Worm (Caenorhabditis elegans) whole organism, L1 larva: ENCODE data around the gene nhr-125.
"Not testable (repeated sequence)": the region's sequence is repeated elsewhere in the genome, so short reads cannot be mapped to it uniquely, and the experiment has no call there.

Experiments used
- C34B4.2 ChIP-seq: sonication (generic microtip); optimal IDR thresholded peaks from 2 replicates; lab custom pipeline; 2017; ENCODE audit warnings: mild to moderate bottlenecking, missing genetic modification characterization, missing compliant biosample characterization
- F16B12.6 ChIP-seq: fragments of 150-350 bp; optimal IDR thresholded peaks from 2 replicates; lab custom pipeline; 2014; ENCODE audit warnings: missing biosample characterization, missing genetic modification characterization
- Y116A8C.19 ChIP-seq: sonication (generic microtip); optimal IDR thresholded peaks from 2 replicates; lab custom pipeline; 2016; ENCODE audit warnings: missing compliant biosample characterization, missing genetic modification characterization, borderline replicate concordance
- aha-1 ChIP-seq: fragments of 150-350 bp; optimal IDR thresholded peaks from 2 replicates; lab custom pipeline; 2014; ENCODE audit warnings: missing biosample characterization, missing genetic modification characterization
- alr-1 ChIP-seq: fragments of 200-800 bp; sonication (Bioruptor generic); optimal IDR thresholded peaks from 2 replicates; lab custom pipeline; 2018; ENCODE audit warnings: borderline replicate concordance, mild to moderate bottlenecking, missing genetic modification characterization, missing compliant biosample characterization
- blmp-1 ChIP-seq: fragments of 150-350 bp; optimal IDR thresholded peaks from 2 replicates; lab custom pipeline; 2014; ENCODE audit warnings: missing biosample characterization, missing genetic modification characterization
- ceh-88 ChIP-seq: fragments of 200-800 bp; sonication (Bioruptor generic); IDR thresholded peaks from 2 replicates; pipeline ENCODE4 v1.3.6; 2022; ENCODE audit warnings: missing genetic modification characterization, missing compliant biosample characterization
- ceh-90 ChIP-seq: sonication (generic microtip); optimal IDR thresholded peaks from 2 replicates; lab custom pipeline; 2016; ENCODE audit warnings: missing genetic modification characterization, missing compliant biosample characterization
- efl-1 ChIP-seq, 4 experiments: fragments of 150-350 bp; optimal IDR thresholded peaks in 3 of 4; peaks in 1 of 4; 1 replicate in 1 of 4; 2 replicates in 3 of 4; lab custom pipeline; 2014; ENCODE audit warnings: missing biosample characterization in 2 of 4, missing genetic modification characterization in 2 of 4, missing genetic modification reagents in 2 of 4
- fkh-4 ChIP-seq: sonication (generic microtip); optimal IDR thresholded peaks from 2 replicates; lab custom pipeline; 2016; ENCODE audit warnings: missing compliant biosample characterization, missing genetic modification characterization, borderline replicate concordance
- grh-1 ChIP-seq: fragments of 200-800 bp; sonication (Bioruptor generic); IDR thresholded peaks from 2 replicates; pipeline ENCODE4 v1.3.6; 2022; ENCODE audit warnings: missing genetic modification reagents, missing genetic modification characterization, missing compliant biosample characterization
- irx-1 ChIP-seq: sonication (generic microtip); optimal IDR thresholded peaks from 2 replicates; lab custom pipeline; 2016; ENCODE audit warnings: missing genetic modification characterization, missing compliant biosample characterization
- jun-1 ChIP-seq: fragments of 150-350 bp; optimal IDR thresholded peaks from 2 replicates; lab custom pipeline; 2014; ENCODE audit warnings: missing biosample characterization, missing genetic modification reagents, missing genetic modification characterization
- lin-15B ChIP-seq: fragments of 150-350 bp; sonication (generic microtip); optimal IDR thresholded peaks from 3 replicates; lab custom pipeline; 2014; ENCODE audit warnings: missing biosample characterization, missing genetic modification characterization
- lin-35 ChIP-seq, 2 experiments: fragments of 150-350 bp; optimal IDR thresholded peaks; 2 replicates each; lab custom pipeline; 2014; ENCODE audit warnings: missing biosample characterization in 2 of 2, missing genetic modification characterization in 2 of 2, missing genetic modification reagents in 2 of 2
- lin-39 ChIP-seq: fragments of 150-350 bp; optimal IDR thresholded peaks from 2 replicates; lab custom pipeline; 2014; ENCODE audit warnings: missing biosample characterization, missing genetic modification reagents, missing genetic modification characterization
- lir-3 ChIP-seq: sonication (generic microtip); optimal IDR thresholded peaks from 2 replicates; lab custom pipeline; 2016; ENCODE audit warnings: mild to moderate bottlenecking, missing genetic modification characterization, moderate library complexity, missing compliant biosample characterization; ENCODE audit not compliant: poor library complexity
- mef-2 ChIP-seq: fragments of 150-350 bp; optimal IDR thresholded peaks from 2 replicates; lab custom pipeline; 2014; ENCODE audit warnings: missing biosample characterization, missing genetic modification characterization
- nhr-12 ChIP-seq: sonication (generic microtip); optimal IDR thresholded peaks from 2 replicates; lab custom pipeline; 2017; ENCODE audit warnings: missing biosample characterization, missing genetic modification characterization
- nhr-19 ChIP-seq: fragments of 200-800 bp; sonication (Bioruptor generic); conservative IDR thresholded peaks from 2 replicates; pipeline ENCODE4 v1.3.6; 2022; ENCODE audit warnings: missing genetic modification characterization, missing compliant biosample characterization
- nhr-20 ChIP-seq: sonication (generic microtip); optimal IDR thresholded peaks from 2 replicates; lab custom pipeline; 2016; ENCODE audit warnings: mild to moderate bottlenecking, missing genetic modification characterization, missing compliant biosample characterization
- nhr-28 ChIP-seq: fragments of 150-350 bp; optimal IDR thresholded peaks from 2 replicates; lab custom pipeline; 2014; ENCODE audit warnings: missing biosample characterization, missing genetic modification characterization
- nhr-76 ChIP-seq: sonication (generic microtip); optimal IDR thresholded peaks from 2 replicates; lab custom pipeline; 2017; ENCODE audit warnings: missing biosample characterization, missing genetic modification characterization
- nhr-84 ChIP-seq: sonication (generic microtip); optimal IDR thresholded peaks from 2 replicates; lab custom pipeline; 2017; ENCODE audit warnings: missing biosample characterization, missing genetic modification characterization
- nhr-85 ChIP-seq: sonication (generic microtip); peaks from one replicate; lab custom pipeline; 2016; ENCODE audit warnings: missing genetic modification characterization, inconsistent platforms, missing compliant biosample characterization
- pqm-1 ChIP-seq: sonication (generic microtip); optimal IDR thresholded peaks from 3 replicates; lab custom pipeline; 2017; ENCODE audit warnings: missing biosample characterization, missing genetic modification characterization
- rnt-1 ChIP-seq: sonication (generic microtip); optimal IDR thresholded peaks from 2 replicates; lab custom pipeline; 2016; ENCODE audit warnings: mild to moderate bottlenecking, missing genetic modification characterization, moderate library complexity, missing compliant biosample characterization
- skn-1 ChIP-seq: fragments of 150-350 bp; optimal IDR thresholded peaks from 2 replicates; lab custom pipeline; 2014; ENCODE audit warnings: missing biosample characterization, missing genetic modification characterization
- snpc-4 ChIP-seq: fragments of 150-350 bp; optimal IDR thresholded peaks from 2 replicates; lab custom pipeline; 2014; ENCODE audit warnings: missing biosample characterization, missing genetic modification characterization
- sox-4 ChIP-seq: sonication (generic microtip); optimal IDR thresholded peaks from 2 replicates; lab custom pipeline; 2016; ENCODE audit warnings: missing genetic modification characterization, missing compliant biosample characterization
- sup-37 ChIP-seq: fragments of 200-800 bp; sonication (Bioruptor generic); optimal IDR thresholded peaks from 2 replicates; lab custom pipeline; 2018; ENCODE audit warnings: mild to moderate bottlenecking, missing genetic modification characterization, missing compliant biosample characterization
- unc-30 ChIP-seq: sonication (generic microtip); optimal IDR thresholded peaks from 2 replicates; lab custom pipeline; 2017; ENCODE audit warnings: missing biosample characterization, missing genetic modification characterization
- unc-62 ChIP-seq: fragments of 150-350 bp; optimal IDR thresholded peaks from 2 replicates; lab custom pipeline; 2014; ENCODE audit warnings: missing biosample characterization, missing genetic modification reagents, missing genetic modification characterization
- ztf-11 ChIP-seq, 2 experiments: sonication (generic microtip); optimal IDR thresholded peaks; 2 replicates each; lab custom pipeline; 2016 to 2017; ENCODE audit warnings: missing genetic modification characterization in 2 of 2, missing biosample characterization in 1 of 2, missing compliant biosample characterization in 1 of 2
- ztf-4 ChIP-seq: fragments of 150-350 bp; optimal IDR thresholded peaks from 2 replicates; lab custom pipeline; 2014; ENCODE audit warnings: missing biosample characterization, missing genetic modification characterization

Gene nhr-125

ce11 chrV:4299741-4300140, 25.6 kb downstream of the nhr-125 start, which contains the start of gene ZC132.3:
Gene ZC132.3 (minus strand): TSS chrV:4299841.
- TF ChIP-seq ceh-90 (tag; lab: Kevin White, UChicago) (no peak), irx-1 (no peak), lin-39 (no peak), skn-1 (no peak), Y116A8C.19 (tag; lab: Kevin White, UChicago) (no peak), nhr-28 (no peak), nhr-84 (no peak), rnt-1 (no peak), lir-3 (tag; lab: Kevin White, UChicago) (no peak), pqm-1 (tag; lab: Kevin White, UChicago) (no peak), lin-15B (tag; lab: Kevin White, UChicago) (no peak), nhr-12 (no peak), sox-4 (tag; lab: Kevin White, UChicago) (no peak), blmp-1 (tag; lab: Kevin White, UChicago) (no peak), grh-1 (GFP tag; lab: Robert Waterston, UW) (no peak), unc-30 (no peak), nhr-85 (tag; lab: Kevin White, UChicago) (no peak), lin-35 (GFP tag; optimal IDR thresholded peaks at IDR 0.05; lab: Kevin White, UChicago) (no peak)
- TF ChIP-seq, all 84 proteins: peak for 0

- TF ChIP-seq ztf-11 (tag; optimal IDR thresholded peaks at IDR 0.05; lab: Kevin White, UChicago): no peak
- TF ChIP-seq, all 84 proteins: peak for 0
Measured at ce11 chrV:4298579-4298978, 26.7 kb downstream of the nhr-125 start, which contains the start of gene ZC132.11. Gene ZC132.11 (minus strand): TSS chrV:4298679.

- TF ChIP-seq F16B12.6 (tag; lab: Kevin White, UChicago) (no peak), mef-2 (tag; lab: Kevin White, UChicago) (no peak), sox-4 (tag; lab: Kevin White, UChicago) (no peak), blmp-1 (tag; lab: Kevin White, UChicago) (no peak), snpc-4 (tag; lab: Kevin White, UChicago) (no peak), irx-1 (no peak), ztf-4 (tag; lab: Kevin White, UChicago) (no peak), alr-1 (tag; lab: Kevin White, UChicago) (no peak), jun-1 (no peak), ceh-88 (GFP tag; lab: Robert Waterston, UW) (no peak), C34B4.2 (tag; lab: Kevin White, UChicago) (no peak), sup-37 (GFP tag; lab: Kevin White, UChicago) (no peak), nhr-76 (no peak), nhr-19 (GFP tag; lab: Robert Waterston, UW) (no peak), fkh-4 (tag; lab: Kevin White, UChicago) (no peak), nhr-20 (no peak)
- TF ChIP-seq, all 84 proteins: peak for 0
Measured at ce11 chrV:4295920-4296319, 29.4 kb downstream of the nhr-125 start, which contains the start of gene F47D2.11. Gene F47D2.11 (minus strand): TSS chrV:4296020.

- TF ChIP-seq nhr-85 (tag; lab: Kevin White, UChicago): peak; percentile 6
- TF ChIP-seq, all 84 proteins: peak for 1; not testable (repeated sequence) for 83
Measured at ce11 chrV:4293425-4293824, 31.9 kb downstream of the nhr-125 start, which contains the start of gene srh-194. Gene srh-194 (minus strand): TSS chrV:4293525.

- not testable (repeated sequence) for TF ChIP-seq efl-1 (optimal IDR thresholded peaks at IDR 0.05; lab: Kevin White, UChicago)
- TF ChIP-seq efl-1 (GFP tag; optimal IDR thresholded peaks at IDR 0.05 in 1 of 2; lab: Kevin White, UChicago): peak in 1 of 2 experiments; percentile 71
Measured at ce11 chrV:4290093-4290492, 35.2 kb downstream of the nhr-125 start, which contains the start of gene srh-193. Gene srh-193 (minus strand): TSS chrV:4290193.

ce11 chrV:4284737-4285136, 40.6 kb downstream of the nhr-125 start, which contains the start of gene srt-19:
Gene srt-19 (plus strand): TSS chrV:4285037.
- not testable (repeated sequence) for TF ChIP-seq nhr-20; unc-62 (GFP tag; lab: Kevin White, UChicago); aha-1 (tag; lab: Kevin White, UChicago)
- TF ChIP-seq, all 84 proteins: peak for 0; not testable (repeated sequence) for 84
